Fruit fly (Drosophila melanogaster): ENCODE measurements around the gene Pvf2.

The Pvf2 gene

dm6 chr2L:7082203-7082602, 2.2 kb downstream of the Pvf2 start:
- TF ChIP-seq Rel (GFP tag; optimal IDR thresholded peaks at IDR 0.05), result no peak
- no peak for TF ChIP-seq Rel (tag; optimal IDR thresholded peaks at IDR 0.05)
- TF ChIP-seq dl (GFP tag; optimal IDR thresholded peaks at IDR 0.05; ENCODE audit: insufficient read depth in 1 of 2, partially characterized antibody in 2 of 2), result no peak
- TF ChIP-seq tai (GFP tag; optimal IDR thresholded peaks at IDR 0.05), result no peak
- no peak for TF ChIP-seq CG9705 (GFP tag; optimal IDR thresholded peaks at IDR 0.05)
- no peak for TF ChIP-seq dsf (GFP tag; optimal IDR thresholded peaks at IDR 0.05; ENCODE audit: borderline replicate concordance)
- TF ChIP-seq woc (GFP tag; optimal IDR thresholded peaks at IDR 0.05), result no peak
- no peak for TF ChIP-seq lola (GFP tag; optimal IDR thresholded peaks at IDR 0.05)
- TF ChIP-seq sage (GFP tag; optimal IDR thresholded peaks at IDR 0.05), result no peak
- TF ChIP-seq jim (GFP tag; optimal IDR thresholded peaks at IDR 0.05), result no peak
- TF ChIP-seq Hr83 (GFP tag; optimal IDR thresholded peaks at IDR 0.05; ENCODE audit: poor library complexity, severe bottlenecking), result no peak
- no peak for TF ChIP-seq Dif (GFP tag; optimal IDR thresholded peaks at IDR 0.05; ENCODE audit: partially characterized antibody)
- TF ChIP-seq Myc (optimal IDR thresholded peaks at IDR 0.05), result no peak

DNA sequence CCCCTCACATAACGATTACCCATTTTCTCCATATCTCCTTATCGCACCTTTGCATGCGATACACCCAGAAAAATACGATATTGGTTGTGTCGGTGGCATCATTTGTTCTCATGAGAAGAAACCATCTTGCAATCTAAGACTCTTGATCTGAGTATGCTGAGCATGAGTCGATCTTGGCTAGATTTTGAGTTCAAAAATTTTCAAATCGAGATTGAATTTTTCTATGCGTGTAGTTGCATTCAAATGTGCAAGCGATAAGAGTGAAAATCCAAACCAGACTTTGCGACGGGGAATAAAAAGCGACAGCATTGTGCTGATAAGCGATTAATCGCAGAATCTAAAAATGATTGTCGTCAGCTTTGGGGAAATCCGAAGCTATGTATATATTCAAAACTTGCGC, 3.1 kb downstream of the Pvf2 start:
- no peak for TF ChIP-seq Rel (GFP tag; optimal IDR thresholded peaks at IDR 0.05)
- no peak for TF ChIP-seq Rel (tag; optimal IDR thresholded peaks at IDR 0.05)
- no peak for TF ChIP-seq GATAd (GFP tag; optimal IDR thresholded peaks at IDR 0.05)
- TF ChIP-seq sage (GFP tag; optimal IDR thresholded peaks at IDR 0.05), result no peak
- no peak for TF ChIP-seq woc (GFP tag; optimal IDR thresholded peaks at IDR 0.05)
- TF ChIP-seq Abd-B (GFP tag; optimal IDR thresholded peaks at IDR 0.05), result no peak
- no peak for TF ChIP-seq Sp1 (GFP tag; optimal IDR thresholded peaks at IDR 0.05)
- no peak for TF ChIP-seq pan (optimal IDR thresholded peaks at IDR 0.05)

- TF ChIP-seq dl (GFP tag; optimal IDR thresholded peaks at IDR 0.05; ENCODE audit: insufficient read depth in 1 of 2, partially characterized antibody in 2 of 2), result no peak
Measured at dm6 chr2L:7076804-7077203, 7.6 kb downstream of the Pvf2 start.

- TF ChIP-seq sage (GFP tag; optimal IDR thresholded peaks at IDR 0.05) (no peak), h (GFP tag; optimal IDR thresholded peaks at IDR 0.05) (peak; percentile 69), Dif (GFP tag; optimal IDR thresholded peaks at IDR 0.05; ENCODE audit: partially characterized antibody) (no peak), GATAd (GFP tag; optimal IDR thresholded peaks at IDR 0.05) (no peak), CG32264 (GFP tag; optimal IDR thresholded peaks at IDR 0.05) (no peak), Myc (optimal IDR thresholded peaks at IDR 0.05) (no peak), CrebA (GFP tag; optimal IDR thresholded peaks at IDR 0.05; ENCODE audit: borderline replicate concordance) (no peak), HLH106 (tag; optimal IDR thresholded peaks at IDR 0.05) (peak; percentile 35), foxo (GFP tag; optimal IDR thresholded peaks at IDR 0.05) (peak in 1 of 2 experiments; percentile 49), Hr78 (GFP tag; optimal IDR thresholded peaks at IDR 0.05) (no peak), woc (GFP tag; optimal IDR thresholded peaks at IDR 0.05) (peak; percentile 6), dsf (GFP tag; optimal IDR thresholded peaks at IDR 0.05; ENCODE audit: borderline replicate concordance) (no peak), brk (GFP tag; optimal IDR thresholded peaks at IDR 0.05) (no peak), pan (optimal IDR thresholded peaks at IDR 0.05) (no peak), lola (GFP tag; optimal IDR thresholded peaks at IDR 0.05) (no peak), Rel (GFP tag; optimal IDR thresholded peaks at IDR 0.05) (no peak), Rel (tag; optimal IDR thresholded peaks at IDR 0.05) (no peak), OdsH (GFP tag; optimal IDR thresholded peaks at IDR 0.05) (peak; percentile 31), sv (GFP tag; optimal IDR thresholded peaks at IDR 0.05) (no peak), dmrt93B (GFP tag; optimal IDR thresholded peaks at IDR 0.05) (no peak), rgr (GFP tag; optimal IDR thresholded peaks at IDR 0.05) (peak; percentile 61), Abd-B (GFP tag; optimal IDR thresholded peaks at IDR 0.05) (no peak), jim (GFP tag; optimal IDR thresholded peaks at IDR 0.05) (no peak), Jra (GFP tag; optimal IDR thresholded peaks at IDR 0.05) (no peak), psq (GFP tag; optimal IDR thresholded peaks at IDR 0.05) (peak; percentile 33), Hnf4 (GFP tag; optimal IDR thresholded peaks at IDR 0.05) (peak; percentile 61), Dfd (GFP tag; optimal IDR thresholded peaks at IDR 0.05) (no peak), Mio (GFP tag; optimal IDR thresholded peaks at IDR 0.05) (no peak), N (GFP tag; optimal IDR thresholded peaks at IDR 0.05) (no peak), ey (GFP tag; optimal IDR thresholded peaks at IDR 0.05) (peak; percentile 60), br (GFP tag; optimal IDR thresholded peaks at IDR 0.05) (peak; percentile 48), Sp1 (GFP tag; optimal IDR thresholded peaks at IDR 0.05) (peak; percentile 41), Hr83 (GFP tag; optimal IDR thresholded peaks at IDR 0.05; ENCODE audit: poor library complexity, severe bottlenecking) (no peak), tai (GFP tag; optimal IDR thresholded peaks at IDR 0.05) (no peak), usp (GFP tag; optimal IDR thresholded peaks at IDR 0.05) (no peak), fru (GFP tag; optimal IDR thresholded peaks at IDR 0.05) (peak; percentile 73), Vsx2 (GFP tag; optimal IDR thresholded peaks at IDR 0.05; ENCODE audit: partially characterized antibody) (no peak), dl (GFP tag; optimal IDR thresholded peaks at IDR 0.05; ENCODE audit: insufficient read depth in 1 of 2, partially characterized antibody in 2 of 2) (no peak), CG9705 (GFP tag; optimal IDR thresholded peaks at IDR 0.05) (no peak)
Measured at dm6 chr2L:7076055-7076700, 8.3 kb downstream of the Pvf2 start.

Data from whole organism, wandering third instar larva.